Worm (Caenorhabditis elegans) whole organism, L4 larva: ENCODE measurements around the gene K07H8.2.

Experiments
- ZK546.5 ChIP-seq, 2 experiments: sonication (generic microtip); optimal IDR thresholded peaks; 2 replicates each; lab custom pipeline; 2017; ENCODE audit warnings: missing biosample characterization in 2 of 2, missing genetic modification characterization in 2 of 2
- dmd-8 ChIP-seq: fragments of 200-800 bp; sonication (Bioruptor generic); IDR thresholded peaks from 2 replicates; pipeline ENCODE4 v1.3.6; 2022; ENCODE audit warnings: missing genetic modification characterization, missing compliant biosample characterization
- dve-1 ChIP-seq: sonication (generic microtip); optimal IDR thresholded peaks from 2 replicates; lab custom pipeline; 2017; ENCODE audit warnings: antibody characterized with exemption, mild to moderate bottlenecking, missing genetic modification characterization, missing compliant biosample characterization; ENCODE audit not compliant: insufficient read depth
- lim-7 ChIP-seq: fragments of 200-800 bp; sonication (Bioruptor generic); IDR thresholded peaks from 2 replicates; pipeline ENCODE4 v1.3.6; 2022; ENCODE audit warnings: missing genetic modification characterization, missing compliant biosample characterization
- mxl-2 ChIP-seq: fragments of 200-800 bp; sonication (Bioruptor generic); conservative IDR thresholded peaks from 2 replicates; pipeline ENCODE4 v1.3.6; 2022; ENCODE audit warnings: missing genetic modification reagents, missing genetic modification characterization, missing compliant biosample characterization
- nhr-102 ChIP-seq: sonication (generic microtip); optimal IDR thresholded peaks from 2 replicates; lab custom pipeline; 2016; ENCODE audit warnings: mild to moderate bottlenecking, missing genetic modification characterization, moderate library complexity, missing compliant biosample characterization
- nhr-237 ChIP-seq: sonication (generic microtip); optimal IDR thresholded peaks from 2 replicates; lab custom pipeline; 2017; ENCODE audit warnings: missing biosample characterization, missing genetic modification characterization
- snpc-1.2 ChIP-seq: fragments of 200-800 bp; sonication (Bioruptor generic); IDR thresholded peaks from 2 replicates; pipeline ENCODE4 v1.3.6; 2022; ENCODE audit warnings: missing genetic modification reagents, missing genetic modification characterization, missing compliant biosample characterization
- snpc-4 ChIP-seq: fragments of 150-350 bp; optimal IDR thresholded peaks from 2 replicates; lab custom pipeline; 2014; ENCODE audit warnings: missing biosample characterization, missing genetic modification characterization
- zip-2 ChIP-seq: fragments of 150-350 bp; optimal IDR thresholded peaks from 2 replicates; lab custom pipeline; 2014; ENCODE audit warnings: missing biosample characterization, missing genetic modification characterization

The K07H8.2 gene

ce11 chrIV:8342385-8342784, 51.1 kb downstream of the K07H8.2 start, which contains the start of gene lgc-5:
TSS of gene lgc-5 (plus strand) at chrIV:8342685.
- TF ChIP-seq nhr-102 (tag; lab: Kevin White, UChicago) (no peak), dmd-8 (GFP tag; lab: Robert Waterston, UW) (no peak), zip-2 (tag; lab: Kevin White, UChicago) (no peak), mxl-2 (GFP tag; lab: Robert Waterston, UW) (no peak), dve-1 (tag; lab: Kevin White, UChicago) (no peak), snpc-1.2 (no peak), nhr-237 (tag; lab: Kevin White, UChicago) (no peak), ZK546.5 (tag; optimal IDR thresholded peaks at IDR 0.05; lab: Kevin White, UChicago) (no peak), snpc-4 (tag; lab: Kevin White, UChicago) (no peak), lim-7 (GFP tag; lab: Robert Waterston, UW) (no peak)
